Fruit fly (Drosophila melanogaster): ENCODE measurements around the gene CG3609.
A peak's percentile ranks its signal among the peaks of the same experiment; 100 is the strongest.

CG3609 gene

dm6 chr2L:2365077-2365651 is 9.3 kb downstream of the CG3609 start, which contains the start of the genes Rab5 and Axud1 (continued):
- peak; percentile 19 for TF ChIP-seq lab (GFP tag; optimal IDR thresholded peaks at IDR 0.05)
- no peak for TF ChIP-seq slp2 (GFP tag; optimal IDR thresholded peaks at IDR 0.05)
- TF ChIP-seq abd-A (tag; optimal IDR thresholded peaks at IDR 0.05): no peak
- TF ChIP-seq Gug (GFP tag; IDR thresholded peaks at IDR 0.05): no peak
- peak; percentile 89 for TF ChIP-seq Sin3A (optimal IDR thresholded peaks at IDR 0.05)
- peak; percentile 27 for TF ChIP-seq CG8924 (tag; optimal IDR thresholded peaks at IDR 0.05)
- peak; percentile 88 for TF ChIP-seq CG3995 (GFP tag; optimal IDR thresholded peaks at IDR 0.05)
- TF ChIP-seq CG12769 (tag; optimal IDR thresholded peaks at IDR 0.05): no peak
- TF ChIP-seq CG9876 (GFP tag; optimal IDR thresholded peaks at IDR 0.05): no peak
- TF ChIP-seq salm (tag; optimal IDR thresholded peaks at IDR 0.05): no peak
- peak; percentile 76 for TF ChIP-seq YL-1 (GFP tag; optimal IDR thresholded peaks at IDR 0.05)
- TF ChIP-seq Hr78 (GFP tag; optimal IDR thresholded peaks at IDR 0.05): no peak
- TF ChIP-seq br (optimal IDR thresholded peaks at IDR 0.05): no peak
- no peak for TF ChIP-seq sima (GFP tag; optimal IDR thresholded peaks at IDR 0.05)
- no peak for TF ChIP-seq CG10543 (GFP tag; optimal IDR thresholded peaks at IDR 0.05)
- TF ChIP-seq BtbVII (GFP tag; optimal IDR thresholded peaks at IDR 0.05): no peak
- TF ChIP-seq CG32532 (GFP tag; IDR thresholded peaks at IDR 0.05): peak; percentile 29; the same call in 1 of the 2 replicates
- no peak for TF ChIP-seq Bdp1 (GFP tag; optimal IDR thresholded peaks at IDR 0.05)
- TF ChIP-seq gsb-n (tag; optimal IDR thresholded peaks at IDR 0.05): no peak
- TF ChIP-seq CG30403 (GFP tag; optimal IDR thresholded peaks at IDR 0.05): no peak
- TF ChIP-seq CG1647 (GFP tag; optimal IDR thresholded peaks at IDR 0.05): no peak
- no peak for TF ChIP-seq CG15073 (GFP tag; optimal IDR thresholded peaks at IDR 0.05)
- TF ChIP-seq CG9727 (GFP tag; optimal IDR thresholded peaks at IDR 0.05): no peak
- no peak for TF ChIP-seq CG3847 (GFP tag; IDR thresholded peaks at IDR 0.05)
- no peak for TF ChIP-seq ind (GFP tag; optimal IDR thresholded peaks at IDR 0.05)
- TF ChIP-seq so (GFP tag; IDR thresholded peaks at IDR 0.05): no peak; the same call in 2 of the 3 replicates
- TF ChIP-seq Taf1 (GFP tag; IDR thresholded peaks at IDR 0.05): peak; percentile 9; the same call in 1 of the 2 replicates
- no peak for TF ChIP-seq Nf-YA (GFP tag; IDR thresholded peaks at IDR 0.05)
- TF ChIP-seq Tbp (GFP tag; optimal IDR thresholded peaks at IDR 0.05): peak; percentile 74
- TF ChIP-seq mam (GFP tag; optimal IDR thresholded peaks at IDR 0.05): no peak
- TF ChIP-seq nom (GFP tag; optimal IDR thresholded peaks at IDR 0.05): peak; percentile 32
- no peak for TF ChIP-seq dpn (GFP tag; optimal IDR thresholded peaks at IDR 0.05)
- no peak for TF ChIP-seq CG7357 (GFP tag; IDR thresholded peaks at IDR 0.05)
- peak; percentile 21; the same call in 1 of the 2 replicates for TF ChIP-seq E2f1 (GFP tag; IDR thresholded peaks at IDR 0.05)
- no peak for TF ChIP-seq CG14441 (GFP tag; IDR thresholded peaks at IDR 0.05)
- TF ChIP-seq CG32767 (GFP tag; IDR thresholded peaks at IDR 0.05): no peak
- no peak for TF ChIP-seq lilli (GFP tag; optimal IDR thresholded peaks at IDR 0.05)
- TF ChIP-seq Xrp1 (GFP tag; IDR thresholded peaks at IDR 0.05): peak; percentile 21; the same call in 1 of the 2 replicates
- TF ChIP-seq ro (GFP tag; IDR thresholded peaks at IDR 0.05): no peak
- TF ChIP-seq CG1602 (GFP tag; optimal IDR thresholded peaks at IDR 0.05): no peak
- peak; percentile 88 for TF ChIP-seq CG14710 (tag; optimal IDR thresholded peaks at IDR 0.05)
- no peak for TF ChIP-seq CG6689 (GFP tag; IDR thresholded peaks at IDR 0.05)
- no peak for TF ChIP-seq maf-S (GFP tag; optimal IDR thresholded peaks at IDR 0.05)
- TF ChIP-seq BEAF-32 (GFP tag; optimal IDR thresholded peaks at IDR 0.05): peak; percentile 79
- TF ChIP-seq C15 (GFP tag; IDR thresholded peaks at IDR 0.05): no peak
- no peak for TF ChIP-seq CG17568 (GFP tag; optimal IDR thresholded peaks at IDR 0.05)
- TF ChIP-seq NK7.1 (GFP tag; optimal IDR thresholded peaks at IDR 0.05): no peak
- peak; percentile 39; the same call in 1 of the 2 replicates for TF ChIP-seq Rfx (GFP tag; IDR thresholded peaks at IDR 0.05)
- no peak for TF ChIP-seq CG16863 (GFP tag; optimal IDR thresholded peaks at IDR 0.05)
- TF ChIP-seq CHES-1-like (GFP tag; optimal IDR thresholded peaks at IDR 0.05): no peak
- no peak for TF ChIP-seq sug (tag; optimal IDR thresholded peaks at IDR 0.05)
- no peak for TF ChIP-seq Scr (GFP tag; IDR thresholded peaks at IDR 0.05; ENCODE audit: partially characterized antibody)
